Fruit fly (Drosophila melanogaster): ENCODE measurements around the gene sqz.

Gene sqz

DNA sequence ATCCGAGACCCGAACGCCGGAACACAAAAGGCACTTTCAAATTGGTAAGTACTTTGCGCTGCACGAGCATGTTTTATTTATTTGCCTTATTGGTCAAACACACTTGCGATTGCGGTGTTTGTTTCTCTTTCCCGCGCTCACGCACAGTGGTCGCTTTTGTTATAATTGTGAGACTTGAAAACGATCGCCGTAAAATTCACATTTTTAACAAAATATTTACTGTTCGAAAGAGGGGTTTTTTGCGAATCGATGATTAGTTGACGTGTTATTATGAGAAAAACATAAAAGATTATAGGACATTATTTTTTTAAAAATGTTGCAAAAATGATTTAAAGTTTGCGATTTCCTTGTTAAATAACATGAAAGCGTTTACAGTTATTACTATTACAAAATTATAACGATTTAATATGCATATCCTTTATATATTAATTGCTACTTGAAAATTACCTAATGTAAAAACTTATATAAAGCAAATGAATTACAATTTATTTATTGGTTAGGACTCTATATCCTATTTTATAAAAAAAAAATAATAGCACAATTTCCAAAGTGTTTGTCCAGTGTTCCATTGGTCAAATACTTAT is 954 bp downstream of the sqz start (continued):
- TF ChIP-seq CG16813 (GFP tag; IDR thresholded peaks at IDR 0.05; ENCODE audit: partially characterized antibody) (no peak), CG11696 (GFP tag; IDR thresholded peaks at IDR 0.05) (no peak), jigr1 (GFP tag; IDR thresholded peaks at IDR 0.05) (no peak), Nf-YA (GFP tag; IDR thresholded peaks at IDR 0.05) (no peak), CG9727 (GFP tag; optimal IDR thresholded peaks at IDR 0.05) (peak; percentile 46), CG13624 (GFP tag; optimal IDR thresholded peaks at IDR 0.05) (no peak), toy (GFP tag; IDR thresholded peaks at IDR 0.05) (no peak), CG34422 (GFP tag; IDR thresholded peaks at IDR 0.05) (peak; percentile 22; the same call in 1 of the 3 replicates), Gug (GFP tag; IDR thresholded peaks at IDR 0.05) (peak; percentile 39; the same call in 2 of the 4 replicates), C15 (GFP tag; IDR thresholded peaks at IDR 0.05) (no peak), Sry-β (GFP tag; optimal IDR thresholded peaks at IDR 0.05) (no peak), D19A (tag; optimal IDR thresholded peaks at IDR 0.05) (peak; percentile 32), fru (optimal IDR thresholded peaks at IDR 0.05) (no peak), trh (GFP tag; optimal IDR thresholded peaks at IDR 0.05) (no peak), cg (GFP tag; optimal IDR thresholded peaks at IDR 0.05) (no peak), Sin3A (optimal IDR thresholded peaks at IDR 0.05) (no peak), pros (GFP tag; optimal IDR thresholded peaks at IDR 0.05) (no peak), BEAF-32 (GFP tag; optimal IDR thresholded peaks at IDR 0.05) (no peak), zfh1 (GFP tag; IDR thresholded peaks at IDR 0.05) (no peak), CG17912 (GFP tag; optimal IDR thresholded peaks at IDR 0.05) (no peak), eve (GFP tag; optimal IDR thresholded peaks at IDR 0.05) (no peak), Bteb2 (GFP tag; optimal IDR thresholded peaks at IDR 0.05) (no peak), CG15269 (tag; optimal IDR thresholded peaks at IDR 0.05) (peak; percentile 52), CG13424 (tag; optimal IDR thresholded peaks at IDR 0.05) (peak; percentile 57), Ssrp (tag; optimal IDR thresholded peaks at IDR 0.05) (peak; percentile 33), nerfin-2 (GFP tag; IDR thresholded peaks at IDR 0.05; ENCODE audit: partially characterized antibody) (no peak), Abd-B (GFP tag; optimal IDR thresholded peaks at IDR 0.05) (peak; percentile 31), dpn (GFP tag; optimal IDR thresholded peaks at IDR 0.05) (peak in 1 of 2 experiments; percentile 35), CG7556 (GFP tag; optimal IDR thresholded peaks at IDR 0.05) (peak; percentile 52), bbx (GFP tag; IDR thresholded peaks at IDR 0.05; ENCODE audit: partially characterized antibody) (no peak), row (GFP tag; IDR thresholded peaks at IDR 0.05) (peak; percentile 58), Hmx (GFP tag; optimal IDR thresholded peaks at IDR 0.05) (no peak), CG8765 (GFP tag; IDR thresholded peaks at IDR 0.05) (no peak; the same call in 1 of the 2 replicates), org-1 (GFP tag; optimal IDR thresholded peaks at IDR 0.05) (no peak), klu (GFP tag; IDR thresholded peaks at IDR 0.05) (no peak), insv (GFP tag; optimal IDR thresholded peaks at IDR 0.05) (no peak), oc (tag; optimal IDR thresholded peaks at IDR 0.05) (no peak), pho (GFP tag; optimal IDR thresholded peaks at IDR 0.05) (no peak), CG8359 (GFP tag; optimal IDR thresholded peaks at IDR 0.05; ENCODE audit: borderline replicate concordance) (peak; percentile 33), so (GFP tag; IDR thresholded peaks at IDR 0.05) (peak; percentile 27; the same call in 1 of the 3 replicates), CG10431 (GFP tag; optimal IDR thresholded peaks at IDR 0.05) (no peak), CG12391 (tag; optimal IDR thresholded peaks at IDR 0.05) (peak; percentile 61), CG6175 (GFP tag; IDR thresholded peaks at IDR 0.05) (no peak), tna (GFP tag; IDR thresholded peaks at IDR 0.05; ENCODE audit: partially characterized antibody) (no peak), CG3065 (GFP tag; optimal IDR thresholded peaks at IDR 0.05) (no peak), CG2202 (tag; optimal IDR thresholded peaks at IDR 0.05) (no peak), CG7987 (GFP tag; optimal IDR thresholded peaks at IDR 0.05) (no peak), CG3726 (GFP tag; IDR thresholded peaks at IDR 0.05) (no peak), slou (GFP tag; optimal IDR thresholded peaks at IDR 0.05) (no peak), CG2199 (GFP tag; IDR thresholded peaks at IDR 0.05) (no peak), Hr78 (GFP tag; optimal IDR thresholded peaks at IDR 0.05) (no peak)

Data from whole organism, embryonic.